Worm (Caenorhabditis elegans): Measurements from ENCODE around the gene R13D11.3.
"Not testable (repeated sequence)": the region's sequence is repeated elsewhere in the genome, so short reads cannot be mapped to it uniquely, and the experiment has no call there.

R13D11.3 gene

ce11 chrV:813101-813500 is 1.7 kb upstream of the R13D11.3 start, which contains the start of gene R13D11.10:
R13D11.10 (minus strand) TSS chrV:813201.
- TF ChIP-seq unc-130 (GFP tag; optimal IDR thresholded peaks at IDR 0.05) (no peak), zim-3 (tag; optimal IDR thresholded peaks at IDR 0.05) (no peak), snpc-1.3 (tag; optimal IDR thresholded peaks at IDR 0.05; ENCODE audit: insufficient read depth) (no peak), ceh-27 (GFP tag; optimal IDR thresholded peaks at IDR 0.05) (no peak), C17E4.6 (GFP tag; IDR thresholded peaks at IDR 0.05) (no peak), F57C9.4 (tag; optimal IDR thresholded peaks at IDR 0.05) (no peak), pha-4 (tag; optimal IDR thresholded peaks at IDR 0.05) (no peak), Y53G8AR.9 (GFP tag; conservative IDR thresholded peaks at IDR 0.05) (no peak), ZK185.1 (tag; optimal IDR thresholded peaks at IDR 0.05; ENCODE audit: poor library complexity, severe bottlenecking) (no peak), nhr-80 (tag; optimal IDR thresholded peaks at IDR 0.05) (no peak), let-526 (GFP tag; IDR thresholded peaks at IDR 0.05) (no peak), attf-5 (GFP tag; optimal IDR thresholded peaks at IDR 0.05) (no peak), let-607 (tag; optimal IDR thresholded peaks at IDR 0.05) (no peak), tlf-1 (GFP tag; optimal IDR thresholded peaks at IDR 0.05) (no peak), ekl-4 (GFP tag; IDR thresholded peaks at IDR 0.05) (no peak), hmg-20 (GFP tag; IDR thresholded peaks at IDR 0.05) (no peak), mel-28 (tag; optimal IDR thresholded peaks at IDR 0.05; ENCODE audit: borderline replicate concordance) (no peak)

- no peak for TF ChIP-seq rcor-1 (GFP tag; IDR thresholded peaks at IDR 0.05)
- TF ChIP-seq hmg-1.2 (GFP tag; IDR thresholded peaks at IDR 0.05), result no peak
- no peak for TF ChIP-seq sea-2 (GFP tag; IDR thresholded peaks at IDR 0.05)
- no peak for TF ChIP-seq D2030.7 (GFP tag; IDR thresholded peaks at IDR 0.05)
- TF ChIP-seq lin-26 (GFP tag; IDR thresholded peaks at IDR 0.05), result no peak
- TF ChIP-seq ztf-22 (GFP tag; optimal IDR thresholded peaks at IDR 0.05), result no peak
- no peak for TF ChIP-seq ceh-58 (GFP tag; IDR thresholded peaks at IDR 0.05)
- TF ChIP-seq dpl-1 (GFP tag; optimal IDR thresholded peaks at IDR 0.05), result no peak
Measured at ce11 chrV:817182-817581, 2.4 kb downstream of the R13D11.3 start, which contains the start of gene R13D11.1. R13D11.1 (plus strand) TSS chrV:817482.

ce11 chrV:820629-821028 is 5.8 kb downstream of the R13D11.3 start, which contains the start of gene srx-32:
srx-32 (minus strand) TSS chrV:820729.
- TF ChIP-seq rpc-1 (optimal IDR thresholded peaks at IDR 0.05); rpc-1 (tag; optimal IDR thresholded peaks at IDR 0.05); efl-1 (GFP tag; optimal IDR thresholded peaks at IDR 0.05); nfyb-1 (GFP tag; IDR thresholded peaks at IDR 0.05): not testable (repeated sequence)

ce11 chrV:822922-823321 is 8.1 kb downstream of the R13D11.3 start, which contains the start of gene srx-31:
srx-31 (minus strand) TSS chrV:823022.
- not testable (repeated sequence) for TF ChIP-seq xnd-1 (tag; optimal IDR thresholded peaks at IDR 0.05); F22D6.2 (tag; optimal IDR thresholded peaks at IDR 0.05); attf-3 (GFP tag; conservative IDR thresholded peaks at IDR 0.05)

- TF ChIP-seq mxl-1 (tag; optimal IDR thresholded peaks at IDR 0.05) (no peak), mes-4 (tag; optimal IDR thresholded peaks at IDR 0.05) (no peak), madf-8 (GFP tag; conservative IDR thresholded peaks at IDR 0.05) (no peak), athp-1 (tag; optimal IDR thresholded peaks at IDR 0.05) (no peak), rpc-1 (optimal IDR thresholded peaks at IDR 0.05) (no peak), rpc-1 (tag; optimal IDR thresholded peaks at IDR 0.05) (no peak), ama-1 (optimal IDR thresholded peaks at IDR 0.05) (no peak), ama-1 (GFP tag; optimal IDR thresholded peaks at IDR 0.05) (no peak), F10E7.11 (tag; optimal IDR thresholded peaks at IDR 0.05) (no peak), egl-18 (GFP tag; IDR thresholded peaks at IDR 0.05) (no peak), T26A5.8 (tag; optimal IDR thresholded peaks at IDR 0.05) (no peak), ceh-100 (GFP tag; IDR thresholded peaks at IDR 0.05) (no peak), zfh-2 (GFP tag; conservative IDR thresholded peaks at IDR 0.05) (no peak), attf-5 (GFP tag; optimal IDR thresholded peaks at IDR 0.05) (no peak), sea-2 (GFP tag; IDR thresholded peaks at IDR 0.05) (no peak)
Measured at ce11 chrV:826097-826496, 11.3 kb downstream of the R13D11.3 start, which contains the start of gene F41H8.2. F41H8.2 (plus strand) TSS chrV:826397.
